Worm (Caenorhabditis elegans): ENCODE data around the gene ugt-9.

ugt-9 gene

DNA sequence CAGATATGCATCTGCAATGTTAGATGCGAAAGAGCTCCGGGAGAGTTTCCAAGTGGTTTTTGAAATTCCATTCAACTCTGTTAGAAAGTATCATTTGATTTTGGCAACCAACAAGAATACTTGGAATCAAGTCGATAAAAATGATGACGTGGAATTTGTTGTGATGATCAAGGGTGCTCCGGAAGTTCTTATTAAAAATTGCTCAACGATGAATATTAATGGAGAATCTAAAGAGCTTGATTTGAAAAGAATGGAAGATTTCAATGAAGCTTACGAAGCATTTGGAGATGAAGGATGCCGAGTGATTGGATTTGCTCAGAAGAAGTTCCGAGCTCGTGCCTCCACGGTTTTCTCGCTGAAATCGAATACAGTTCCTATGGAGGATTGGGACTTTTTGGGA lies 41.5 kb downstream of the ugt-9 start:
- no peak for TF ChIP-seq W03F9.2 (tag; optimal IDR thresholded peaks at IDR 0.05)
- TF ChIP-seq dao-5 (tag; optimal IDR thresholded peaks at IDR 0.05) = no peak
- TF ChIP-seq him-1 (tag; optimal IDR thresholded peaks at IDR 0.05) = no peak

DNA sequence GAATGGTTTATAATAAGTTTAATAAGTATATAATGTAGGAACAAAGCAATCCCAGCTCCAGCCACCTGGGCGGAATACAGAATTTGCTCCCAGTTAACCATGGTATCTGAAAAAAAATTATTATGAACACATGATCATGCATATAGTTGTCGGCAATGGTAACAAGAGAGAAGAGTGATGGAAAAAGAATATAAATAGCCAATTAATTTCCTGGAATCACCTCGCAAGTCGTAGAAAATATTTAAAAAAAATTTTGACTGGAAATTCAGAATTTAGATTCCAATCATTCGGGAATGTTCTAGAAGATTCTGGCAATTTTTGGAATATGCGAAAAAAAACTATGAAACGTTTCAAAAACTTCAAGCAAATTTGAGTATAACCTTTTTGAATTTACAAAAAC lies 48.4 kb downstream of the ugt-9 start, which contains the start of gene str-211:
Gene str-211 (minus strand): TSS at position 101 of the 400 bp plus-strand sequence.
- TF ChIP-seq dao-5 (tag; optimal IDR thresholded peaks at IDR 0.05) (no peak), W03F9.2 (tag; optimal IDR thresholded peaks at IDR 0.05) (no peak), him-1 (tag; optimal IDR thresholded peaks at IDR 0.05) (no peak)

Data from whole organism, L4/young adult.